Fruit fly (Drosophila melanogaster): ENCODE data around the gene CG6138.

Gene CG6138

dm6 chr2L:10565674-10566073, 1.4 kb upstream of the CG6138 start (continued):
- no peak for TF ChIP-seq gcm (GFP tag; optimal IDR thresholded peaks at IDR 0.05)
- TF ChIP-seq B-H1 (GFP tag; IDR thresholded peaks at IDR 0.05): peak; percentile 44; the same call in 1 of the 3 replicates
- peak; percentile 49 for TF ChIP-seq CG17385 (GFP tag; optimal IDR thresholded peaks at IDR 0.05)
- TF ChIP-seq prd (optimal IDR thresholded peaks at IDR 0.05): no peak
- peak; percentile 63; the same call in 2 of the 3 replicates for TF ChIP-seq prd (GFP tag; IDR thresholded peaks at IDR 0.05)
- TF ChIP-seq danr (GFP tag; IDR thresholded peaks at IDR 0.05): no peak
- TF ChIP-seq sob (GFP tag; IDR thresholded peaks at IDR 0.05): peak; percentile 63
- TF ChIP-seq Dek (tag; optimal IDR thresholded peaks at IDR 0.05): peak; percentile 16
- TF ChIP-seq Hand (GFP tag; optimal IDR thresholded peaks at IDR 0.05): peak; percentile 80
- peak; percentile 44 for TF ChIP-seq her (GFP tag; optimal IDR thresholded peaks at IDR 0.05)
- TF ChIP-seq lov (optimal IDR thresholded peaks at IDR 0.05): no peak
- TF ChIP-seq lov (GFP tag; IDR thresholded peaks at IDR 0.05): peak; percentile 21; the same call in 1 of the 3 replicates
- TF ChIP-seq E2f1 (GFP tag; IDR thresholded peaks at IDR 0.05): peak; percentile 57; the same call in 1 of the 2 replicates
- TF ChIP-seq CG3407 (GFP tag; optimal IDR thresholded peaks at IDR 0.05): no peak
- TF ChIP-seq CG9817 (tag; optimal IDR thresholded peaks at IDR 0.05): peak; percentile 25
- TF ChIP-seq sd (tag; optimal IDR thresholded peaks at IDR 0.05): peak; percentile 1
- TF ChIP-seq gro (GFP tag; optimal IDR thresholded peaks at IDR 0.05): no peak
- peak; percentile 62 for TF ChIP-seq dmrt99B (tag; optimal IDR thresholded peaks at IDR 0.05)
- TF ChIP-seq Hr3 (GFP tag; optimal IDR thresholded peaks at IDR 0.05): no peak
- peak; percentile 5 for TF ChIP-seq jumu (GFP tag; optimal IDR thresholded peaks at IDR 0.05)
- no peak for TF ChIP-seq Vsx1 (GFP tag; optimal IDR thresholded peaks at IDR 0.05)
- TF ChIP-seq Oaz (GFP tag; IDR thresholded peaks at IDR 0.05): 0 out of 2 replicates have a peak, but pooled peaks have one; percentile 7
- no peak for TF ChIP-seq kay (GFP tag; optimal IDR thresholded peaks at IDR 0.05)
- TF ChIP-seq dan (GFP tag; IDR thresholded peaks at IDR 0.05): no peak
- peak; percentile 30 for TF ChIP-seq PHDP (tag; optimal IDR thresholded peaks at IDR 0.05)
- TF ChIP-seq seq (GFP tag; IDR thresholded peaks at IDR 0.05): 0 out of 2 replicates have a peak, but pooled peaks have one; percentile 24
- TF ChIP-seq tup (GFP tag; optimal IDR thresholded peaks at IDR 0.05): peak; percentile 10
- no peak for TF ChIP-seq CG12104 (GFP tag; optimal IDR thresholded peaks at IDR 0.05)
- TF ChIP-seq ken (GFP tag; IDR thresholded peaks at IDR 0.05): peak; percentile 58; the same call in 1 of the 3 replicates
- peak; percentile 51; the same call in 1 of the 2 replicates for TF ChIP-seq CG31224 (GFP tag; IDR thresholded peaks at IDR 0.05)
- peak; percentile 40 for TF ChIP-seq Myb (GFP tag; optimal IDR thresholded peaks at IDR 0.05)
- TF ChIP-seq Adf1 (GFP tag; IDR thresholded peaks at IDR 0.05): peak; percentile 50; the same call in 1 of the 2 replicates
- peak; percentile 10 for TF ChIP-seq nmo (GFP tag; optimal IDR thresholded peaks at IDR 0.05)
- TF ChIP-seq CG10274 (GFP tag; optimal IDR thresholded peaks at IDR 0.05): peak; percentile 19
- no peak for TF ChIP-seq bowl (GFP tag; IDR thresholded peaks at IDR 0.05)
- no peak for TF ChIP-seq dm (GFP tag; optimal IDR thresholded peaks at IDR 0.05)
- TF ChIP-seq Atf-2 (GFP tag; optimal IDR thresholded peaks at IDR 0.05): no peak
- peak; percentile 53 for TF ChIP-seq BtbVII (GFP tag; optimal IDR thresholded peaks at IDR 0.05)
- TF ChIP-seq CG2202 (tag; optimal IDR thresholded peaks at IDR 0.05): no peak
- TF ChIP-seq Poxn (GFP tag; IDR thresholded peaks at IDR 0.05): 0 out of 2 replicates have a peak, but pooled peaks have one; percentile 9
- 0 out of 2 replicates have a peak, but pooled peaks have one; percentile 48 for TF ChIP-seq CG3847 (GFP tag; IDR thresholded peaks at IDR 0.05)
- peak; percentile 86 for TF ChIP-seq sens (GFP tag)
- TF ChIP-seq NfI (GFP tag; optimal IDR thresholded peaks at IDR 0.05): peak; percentile 37
- TF ChIP-seq Taf1 (GFP tag; IDR thresholded peaks at IDR 0.05): peak; percentile 51; the same call in 1 of the 2 replicates
- TF ChIP-seq CG6654 (GFP tag; optimal IDR thresholded peaks at IDR 0.05): no peak
- TF ChIP-seq crp (GFP tag; optimal IDR thresholded peaks at IDR 0.05): no peak
- no peak for TF ChIP-seq chm (GFP tag; IDR thresholded peaks at IDR 0.05)
- peak; percentile 32; the same call in 1 of the 2 replicates for TF ChIP-seq CG14441 (GFP tag; IDR thresholded peaks at IDR 0.05)
- TF ChIP-seq bcd (GFP tag; optimal IDR thresholded peaks at IDR 0.05): peak; percentile 41
- peak; percentile 69 for TF ChIP-seq CG2678 (tag; optimal IDR thresholded peaks at IDR 0.05)
- no peak for TF ChIP-seq HLH54F (GFP tag; optimal IDR thresholded peaks at IDR 0.05)

All from whole organism, embryonic.